Fruit fly (Drosophila melanogaster): Measurements from ENCODE around the gene CG6770.

Gene CG6770

DNA sequence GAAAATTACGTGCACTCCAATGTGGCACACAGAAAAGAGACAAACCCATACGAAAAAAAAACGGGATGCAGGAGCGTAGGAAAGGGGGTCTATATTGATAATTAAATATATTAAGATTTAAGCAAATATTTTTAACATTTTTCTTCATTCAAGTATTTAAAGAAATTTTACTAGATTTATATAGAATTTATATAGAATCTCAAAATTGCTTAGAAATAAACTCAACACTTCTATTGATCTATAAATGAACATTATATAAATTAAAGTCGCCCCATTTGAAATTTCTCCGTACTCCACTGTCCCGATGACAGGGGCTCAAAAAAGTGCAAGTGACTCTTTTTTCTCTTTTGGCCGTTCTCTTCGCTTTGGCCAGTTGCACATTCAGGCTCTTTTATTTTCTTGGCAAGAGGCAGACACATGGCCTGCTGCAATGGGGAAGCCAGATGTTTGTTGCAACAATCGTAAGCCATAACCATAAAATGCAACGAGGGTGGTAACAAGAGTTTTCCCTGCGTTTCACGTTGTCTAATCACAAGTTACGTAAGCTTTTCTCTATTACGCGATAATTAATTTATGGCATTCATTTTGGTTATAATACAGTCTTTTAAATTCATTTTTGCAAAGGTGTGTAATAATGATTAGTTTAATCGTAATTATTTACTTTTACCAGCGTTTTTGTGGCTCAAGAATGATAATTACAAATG is 19.9 kb upstream of the CG6770 start (continued):
- TF ChIP-seq dmrt99B (tag; optimal IDR thresholded peaks at IDR 0.05) (peak; percentile 67), CG2712 (tag; optimal IDR thresholded peaks at IDR 0.05) (peak; percentile 75), Sry-β (GFP tag; optimal IDR thresholded peaks at IDR 0.05) (no peak), dmrt11E (tag; optimal IDR thresholded peaks at IDR 0.05) (peak; percentile 83), CG9437 (GFP tag; optimal IDR thresholded peaks at IDR 0.05) (peak; percentile 1), sqz (GFP tag; optimal IDR thresholded peaks at IDR 0.05) (peak; percentile 89), Rx (GFP tag; IDR thresholded peaks at IDR 0.05) (no peak), prd (optimal IDR thresholded peaks at IDR 0.05) (no peak), prd (GFP tag; IDR thresholded peaks at IDR 0.05) (peak; percentile 76; the same call in 2 of the 3 replicates), CG6254 (GFP tag; optimal IDR thresholded peaks at IDR 0.05) (peak; percentile 69), Pdp1 (GFP tag; optimal IDR thresholded peaks at IDR 0.05) (peak in 1 of 2 experiments; percentile 72), CG7786 (GFP tag; optimal IDR thresholded peaks at IDR 0.05) (no peak), lbe (GFP tag; optimal IDR thresholded peaks at IDR 0.05) (peak; percentile 71), ATbp (GFP tag; optimal IDR thresholded peaks at IDR 0.05) (peak; percentile 38), Ptx1 (GFP tag; IDR thresholded peaks at IDR 0.05) (0 out of 2 replicates have a peak, but pooled peaks have one; percentile 5), klu (GFP tag; IDR thresholded peaks at IDR 0.05) (no peak), sens (GFP tag) (peak; percentile 75), Gug (GFP tag; IDR thresholded peaks at IDR 0.05) (no peak), Sox102F (GFP tag; optimal IDR thresholded peaks at IDR 0.05) (peak; percentile 57), gem (tag; optimal IDR thresholded peaks at IDR 0.05) (peak; percentile 75), CG13424 (tag; optimal IDR thresholded peaks at IDR 0.05) (peak; percentile 44), unpg (GFP tag; optimal IDR thresholded peaks at IDR 0.05) (peak; percentile 47), caup (GFP tag; optimal IDR thresholded peaks at IDR 0.05; ENCODE audit: severe bottlenecking) (no peak), CG7556 (GFP tag; optimal IDR thresholded peaks at IDR 0.05) (peak; percentile 38)

DNA sequence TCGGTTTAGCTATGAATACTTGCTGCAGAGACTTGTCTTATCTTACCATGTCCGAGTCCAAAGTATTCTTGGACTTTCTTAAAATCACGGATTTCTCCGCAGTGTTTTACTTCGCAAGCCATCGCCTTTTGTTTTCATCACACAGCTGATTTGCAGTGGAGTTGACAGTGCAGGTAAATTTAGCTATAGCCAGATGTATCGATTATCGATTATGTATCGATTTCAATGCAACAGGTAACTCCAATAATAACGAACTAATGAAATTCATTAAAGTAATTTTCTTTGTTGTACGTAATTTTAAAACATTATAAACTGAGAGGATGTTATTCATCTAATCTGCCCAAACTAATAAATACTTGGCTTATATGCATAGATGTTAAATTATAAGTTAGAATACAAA is 17.1 kb upstream of the CG6770 start, which contains the start of gene Rab3-GAP:
Gene Rab3-GAP (minus strand): TSS at position 150 of the 400 bp plus-strand sequence.
- TF ChIP-seq CG10267 (tag; optimal IDR thresholded peaks at IDR 0.05) (peak; percentile 60), dmrt99B (tag; optimal IDR thresholded peaks at IDR 0.05) (no peak), CG15601 (tag; optimal IDR thresholded peaks at IDR 0.05) (peak; percentile 29), CG12391 (tag; optimal IDR thresholded peaks at IDR 0.05) (peak; percentile 53), tin (GFP tag; optimal IDR thresholded peaks at IDR 0.05) (peak; percentile 29), crp (GFP tag; optimal IDR thresholded peaks at IDR 0.05) (peak; percentile 48 to 93), tgo (GFP tag; IDR thresholded peaks at IDR 0.05) (peak; percentile 38; the same call in 1 of the 3 replicates), Ets97D (GFP tag; optimal IDR thresholded peaks at IDR 0.05) (peak; percentile 11), Antp (GFP tag; optimal IDR thresholded peaks at IDR 0.05) (peak; percentile 4), Med (GFP tag) (peak; percentile 78), CG2712 (tag; optimal IDR thresholded peaks at IDR 0.05) (peak; percentile 64), gcm (GFP tag; optimal IDR thresholded peaks at IDR 0.05) (peak; percentile 22), Lhr (GFP tag; optimal IDR thresholded peaks at IDR 0.05) (no peak), CG9797 (GFP tag; optimal IDR thresholded peaks at IDR 0.05) (no peak), Doc3 (GFP tag; IDR thresholded peaks at IDR 0.05; ENCODE audit: partially characterized antibody) (peak; percentile 48), CG10147 (GFP tag; optimal IDR thresholded peaks at IDR 0.05) (peak; percentile 7), stwl (tag; optimal IDR thresholded peaks at IDR 0.05) (peak; percentile 75), HLH4C (GFP tag; IDR thresholded peaks at IDR 0.05; ENCODE audit: partially characterized antibody) (peak; percentile 48), ara (GFP tag; IDR thresholded peaks at IDR 0.05) (0 out of 2 replicates have a peak, but pooled peaks have one; percentile 7), CG3407 (GFP tag; optimal IDR thresholded peaks at IDR 0.05) (no peak), ash1 (GFP tag; optimal IDR thresholded peaks at IDR 0.05) (no peak), GATAe (GFP tag; conservative IDR thresholded peaks at IDR 0.05) (no peak), ind (GFP tag; optimal IDR thresholded peaks at IDR 0.05) (peak; percentile 11), nmo (GFP tag; optimal IDR thresholded peaks at IDR 0.05) (peak; percentile 51), CG17359 (tag; optimal IDR thresholded peaks at IDR 0.05) (peak; percentile 25), MBD-R2 (GFP tag; IDR thresholded peaks at IDR 0.05) (peak; percentile 82)
